Worm (Caenorhabditis elegans): ENCODE data around the gene F38H12.5.

ce11 chrV:4055025-4055424 is 27.8 kb downstream of the F38H12.5 start, which contains the start of gene djr-1.2:
- TF ChIP-seq spr-1 (tag; optimal IDR thresholded peaks at IDR 0.05) (no peak), ceh-82 (tag; optimal IDR thresholded peaks at IDR 0.05) (no peak), hlh-30 (tag; optimal IDR thresholded peaks at IDR 0.05; ENCODE audit: insufficient read depth) (no peak)
